Worm (Caenorhabditis elegans) whole organism, L3 larva: ENCODE measurements around the gene Y17G7B.12.

Experiments
- ama-1 ChIP-seq: fragments of 150-350 bp; optimal IDR thresholded peaks from 2 replicates; lab custom pipeline; 2018
- ceh-16 ChIP-seq: sonication (generic microtip); optimal IDR thresholded peaks from 2 replicates; lab custom pipeline; 2017; ENCODE audit warnings: missing biosample characterization, missing genetic modification characterization
- ceh-28 ChIP-seq: fragments of 150-350 bp; optimal IDR thresholded peaks from 2 replicates; lab custom pipeline; 2014; ENCODE audit warnings: missing biosample characterization, missing genetic modification reagents, missing genetic modification characterization
- ceh-82 ChIP-seq: fragments of 150-350 bp; optimal IDR thresholded peaks from 2 replicates; lab custom pipeline; 2014; ENCODE audit warnings: missing biosample characterization, missing genetic modification characterization
- ceh-9 ChIP-seq: sonication (generic microtip); optimal IDR thresholded peaks from 2 replicates; lab custom pipeline; 2018; ENCODE audit warnings: missing biosample characterization, missing genetic modification characterization
- daf-12 ChIP-seq: fragments of 150-350 bp; optimal IDR thresholded peaks from 2 replicates; lab custom pipeline; 2014; ENCODE audit warnings: missing biosample characterization, missing genetic modification reagents, missing genetic modification characterization
- egl-5 ChIP-seq: fragments of 150-350 bp; optimal IDR thresholded peaks from 2 replicates; lab custom pipeline; 2017; ENCODE audit warnings: missing biosample characterization, missing genetic modification reagents, missing genetic modification characterization, inconsistent platforms
- elt-1 ChIP-seq: fragments of 150-350 bp; optimal IDR thresholded peaks from 2 replicates; lab custom pipeline; 2014; ENCODE audit warnings: missing biosample characterization, missing genetic modification characterization
- elt-3 ChIP-seq, 3 experiments: fragments of 150-350 bp in 1 of 3; sonication (generic microtip) in 2 of 3; optimal IDR thresholded peaks; 2 replicates in 2 of 3; 4 replicates in 1 of 3; lab custom pipeline; 2014 to 2017; ENCODE audit warnings: missing biosample characterization in 3 of 3, missing genetic modification characterization in 3 of 3
- fkh-10 ChIP-seq: sonication (generic microtip); optimal IDR thresholded peaks from 2 replicates; lab custom pipeline; 2017; ENCODE audit warnings: missing biosample characterization, missing genetic modification reagents, missing genetic modification characterization
- fkh-2 ChIP-seq: fragments of 150-350 bp; optimal IDR thresholded peaks from 2 replicates; lab custom pipeline; 2014; ENCODE audit warnings: missing biosample characterization, missing genetic modification reagents, missing genetic modification characterization
- fos-1 ChIP-seq: fragments of 150-350 bp; optimal IDR thresholded peaks from 2 replicates; lab custom pipeline; 2014; ENCODE audit warnings: missing biosample characterization, missing genetic modification characterization
- hmg-11 ChIP-seq: sonication (generic microtip); optimal IDR thresholded peaks from 2 replicates; lab custom pipeline; 2016; ENCODE audit warnings: missing genetic modification characterization, missing compliant biosample characterization
- jun-1 ChIP-seq: fragments of 150-350 bp; optimal IDR thresholded peaks from 2 replicates; lab custom pipeline; 2014; ENCODE audit warnings: missing biosample characterization, missing genetic modification reagents, missing genetic modification characterization
- lin-15B ChIP-seq: fragments of 150-350 bp; optimal IDR thresholded peaks from 2 replicates; lab custom pipeline; 2014; ENCODE audit warnings: missing biosample characterization, missing genetic modification characterization
- lin-39 ChIP-seq: fragments of 150-350 bp; optimal IDR thresholded peaks from 2 replicates; lab custom pipeline; 2018; ENCODE audit warnings: missing biosample characterization, missing genetic modification reagents, missing genetic modification characterization
- lsy-12 ChIP-seq: sonication (generic microtip); optimal IDR thresholded peaks from 2 replicates; lab custom pipeline; 2016; ENCODE audit warnings: mild to moderate bottlenecking, missing genetic modification characterization, missing compliant biosample characterization
- mdl-1 ChIP-seq: fragments of 150-350 bp; optimal IDR thresholded peaks from 2 replicates; lab custom pipeline; 2014; ENCODE audit warnings: missing biosample characterization, missing genetic modification characterization
- mml-1 ChIP-seq: fragments of 150-350 bp; sonication (generic microtip); optimal IDR thresholded peaks from 3 replicates; lab custom pipeline; 2014; ENCODE audit warnings: missing biosample characterization, missing genetic modification characterization
- nfya-1 ChIP-seq: sonication (generic microtip); optimal IDR thresholded peaks from 2 replicates; lab custom pipeline; 2017; ENCODE audit warnings: missing genetic modification characterization, mild to moderate bottlenecking, missing compliant biosample characterization, antibody characterized with exemption, moderate library complexity; ENCODE audit not compliant: insufficient read depth
- nhr-23 ChIP-seq: fragments of 150-350 bp; optimal IDR thresholded peaks from 2 replicates; lab custom pipeline; 2014; ENCODE audit warnings: missing biosample characterization, missing genetic modification reagents, missing genetic modification characterization
- nhr-237 ChIP-seq: fragments of 150-350 bp; optimal IDR thresholded peaks from 2 replicates; lab custom pipeline; 2014; ENCODE audit warnings: missing biosample characterization, missing genetic modification characterization
- nhr-25 ChIP-seq: sonication (generic microtip); optimal IDR thresholded peaks from 2 replicates; lab custom pipeline; 2017; ENCODE audit warnings: missing biosample characterization, missing genetic modification characterization
- nhr-28 ChIP-seq: fragments of 150-350 bp; optimal IDR thresholded peaks from 2 replicates; lab custom pipeline; 2014; ENCODE audit warnings: missing biosample characterization, missing genetic modification characterization
- nhr-43 ChIP-seq: sonication (generic microtip); optimal IDR thresholded peaks from 2 replicates; lab custom pipeline; 2016; ENCODE audit warnings: mild to moderate bottlenecking, missing genetic modification characterization, missing compliant biosample characterization; ENCODE audit not compliant: poor library complexity, severe bottlenecking
- nhr-67 ChIP-seq: fragments of 150-350 bp; optimal IDR thresholded peaks from 2 replicates; lab custom pipeline; 2014; ENCODE audit warnings: missing biosample characterization, missing genetic modification characterization
- nhr-77 ChIP-seq: fragments of 150-350 bp; optimal IDR thresholded peaks from 2 replicates; lab custom pipeline; 2014; ENCODE audit warnings: missing biosample characterization, missing genetic modification characterization
- pha-4 ChIP-seq: fragments of 150-350 bp; optimal IDR thresholded peaks from 2 replicates; lab custom pipeline; 2014; ENCODE audit warnings: missing biosample characterization, missing genetic modification reagents, missing genetic modification characterization
- pqm-1 ChIP-seq: fragments of 150-350 bp; optimal IDR thresholded peaks from 2 replicates; lab custom pipeline; 2017; ENCODE audit warnings: missing biosample characterization, missing genetic modification characterization, inconsistent platforms
- sea-2 ChIP-seq: fragments of 150-350 bp; sonication (generic microtip); optimal IDR thresholded peaks from 4 replicates; lab custom pipeline; 2014; ENCODE audit warnings: missing biosample characterization, missing genetic modification reagents, missing genetic modification characterization
- skn-1 ChIP-seq: fragments of 150-350 bp; optimal IDR thresholded peaks from 2 replicates; lab custom pipeline; 2014; ENCODE audit warnings: missing biosample characterization, missing genetic modification characterization
- snpc-4 ChIP-seq: fragments of 150-350 bp; optimal IDR thresholded peaks from 2 replicates; lab custom pipeline; 2014; ENCODE audit warnings: missing biosample characterization, missing genetic modification characterization
- tbx-2 ChIP-seq: sonication (generic microtip); optimal IDR thresholded peaks from 2 replicates; lab custom pipeline; 2016; ENCODE audit warnings: mild to moderate bottlenecking, missing genetic modification characterization, missing compliant biosample characterization
- unc-39 ChIP-seq: sonication (generic microtip); optimal IDR thresholded peaks from 4 replicates; lab custom pipeline; 2017; ENCODE audit warnings: missing biosample characterization, missing genetic modification characterization
- ztf-11 ChIP-seq: fragments of 150-350 bp; optimal IDR thresholded peaks from 2 replicates; lab custom pipeline; 2014; ENCODE audit warnings: missing biosample characterization, missing genetic modification characterization
- ztf-4 ChIP-seq: fragments of 150-350 bp; optimal IDR thresholded peaks from 2 replicates; lab custom pipeline; 2014; ENCODE audit warnings: missing biosample characterization, missing genetic modification characterization

Gene Y17G7B.12

ce11 chrII:11974048-11974995 is 49.3 kb upstream of the Y17G7B.12 start (continued):
- TF ChIP-seq fkh-10 (GFP tag; lab: Kevin White, UChicago) (no peak), hmg-11 (tag; lab: Kevin White, UChicago) (peak; percentile 13), daf-12 (tag; lab: Kevin White, UChicago) (no peak)

- TF ChIP-seq skn-1 (tag; lab: Kevin White, UChicago) (no peak), nhr-43 (peak; percentile 27)
These were observed 46.9 kb upstream of the Y17G7B.12 start for ce11 chrII:11976727-11977259.

ce11 chrII:11977363-11977762 is 46.3 kb upstream of the Y17G7B.12 start, which contains the start of gene Y17G7B.21:
Gene Y17G7B.21 (minus strand): TSS chrII:11977661.
- TF ChIP-seq elt-3 (tag; optimal IDR thresholded peaks at IDR 0.05; lab: Kevin White, UChicago) (peak in 1 of 3 experiments; percentile 4), nfya-1 (tag; lab: Kevin White, UChicago) (no peak), lsy-12 (peak; percentile 7), ama-1 (peak; percentile 72), mdl-1 (tag; lab: Kevin White, UChicago) (no peak)
- TF ChIP-seq, all 47 proteins: peak for 3

ce11 chrII:11978478-11978877 is 45.2 kb upstream of the Y17G7B.12 start:
- TF ChIP-seq hmg-11 (tag; lab: Kevin White, UChicago) (no peak), jun-1 (tag; lab: Kevin White, UChicago) (no peak), ztf-11 (no peak), ceh-16 (tag; lab: Kevin White, UChicago) (no peak), fos-1 (tag; lab: Kevin White, UChicago) (no peak), nhr-25 (no peak), nhr-23 (tag; lab: Kevin White, UChicago) (no peak)

- TF ChIP-seq elt-3 (tag; optimal IDR thresholded peaks at IDR 0.05; lab: Kevin White, UChicago) (no peak), elt-1 (no peak), pha-4 (tag; lab: Kevin White, UChicago) (no peak), fkh-2 (no peak), nhr-237 (tag; lab: Kevin White, UChicago) (no peak), ama-1 (no peak), nhr-28 (tag; lab: Kevin White, UChicago) (no peak), sea-2 (GFP tag; lab: Kevin White, UChicago) (no peak), ztf-4 (tag; lab: Kevin White, UChicago) (no peak), nhr-67 (tag; lab: Kevin White, UChicago) (no peak), pqm-1 (no peak), nhr-77 (no peak), daf-12 (tag; lab: Kevin White, UChicago) (no peak), nhr-25 (no peak), hmg-11 (tag; lab: Kevin White, UChicago) (no peak)
These were observed 44.7 kb upstream of the Y17G7B.12 start for ce11 chrII:11978920-11979319.

ce11 chrII:11979449-11980095 is 44.1 kb upstream of the Y17G7B.12 start, which contains the start of the genes ash-2 and Y17G7B.20:
Gene ash-2 (plus strand): TSS chrII:11979838.
Gene Y17G7B.20 (minus strand): TSS chrII:11979844.
- TF ChIP-seq hmg-11 (tag; lab: Kevin White, UChicago) (peak; percentile 31), lin-15B (tag; lab: Kevin White, UChicago) (peak; percentile 21), ama-1 (peak; percentile 38), ceh-82 (tag; lab: Kevin White, UChicago) (no peak), fkh-10 (GFP tag; lab: Kevin White, UChicago) (no peak), nhr-25 (peak; percentile 3), nhr-23 (tag; lab: Kevin White, UChicago) (no peak), ceh-9 (tag; lab: Kevin White, UChicago) (no peak), lin-39 (tag; lab: Kevin White, UChicago) (peak; percentile 33), ceh-28 (tag; lab: Kevin White, UChicago) (no peak), snpc-4 (tag; lab: Kevin White, UChicago) (peak; percentile 4), tbx-2 (tag; lab: Kevin White, UChicago) (no peak), unc-39 (tag; lab: Kevin White, UChicago) (no peak), egl-5 (tag; lab: Kevin White, UChicago) (no peak), pha-4 (tag; lab: Kevin White, UChicago) (peak; percentile 18), mml-1 (tag; lab: Kevin White, UChicago) (no peak), lsy-12 (no peak)
